Fruit fly (Drosophila melanogaster) ovary, adult (tissue): ENCODE measurements around the gene CG14860.

Experiments
- CG17801 ChIP-seq: fragments of 200-800 bp; optimal IDR thresholded peaks from 2 replicates; lab custom pipeline; 2019; ENCODE audit warnings: missing biosample characterization, mild to moderate bottlenecking, missing genetic modification characterization, moderate library complexity; ENCODE audit not compliant: partially characterized antibody

Gene CG14860

DNA sequence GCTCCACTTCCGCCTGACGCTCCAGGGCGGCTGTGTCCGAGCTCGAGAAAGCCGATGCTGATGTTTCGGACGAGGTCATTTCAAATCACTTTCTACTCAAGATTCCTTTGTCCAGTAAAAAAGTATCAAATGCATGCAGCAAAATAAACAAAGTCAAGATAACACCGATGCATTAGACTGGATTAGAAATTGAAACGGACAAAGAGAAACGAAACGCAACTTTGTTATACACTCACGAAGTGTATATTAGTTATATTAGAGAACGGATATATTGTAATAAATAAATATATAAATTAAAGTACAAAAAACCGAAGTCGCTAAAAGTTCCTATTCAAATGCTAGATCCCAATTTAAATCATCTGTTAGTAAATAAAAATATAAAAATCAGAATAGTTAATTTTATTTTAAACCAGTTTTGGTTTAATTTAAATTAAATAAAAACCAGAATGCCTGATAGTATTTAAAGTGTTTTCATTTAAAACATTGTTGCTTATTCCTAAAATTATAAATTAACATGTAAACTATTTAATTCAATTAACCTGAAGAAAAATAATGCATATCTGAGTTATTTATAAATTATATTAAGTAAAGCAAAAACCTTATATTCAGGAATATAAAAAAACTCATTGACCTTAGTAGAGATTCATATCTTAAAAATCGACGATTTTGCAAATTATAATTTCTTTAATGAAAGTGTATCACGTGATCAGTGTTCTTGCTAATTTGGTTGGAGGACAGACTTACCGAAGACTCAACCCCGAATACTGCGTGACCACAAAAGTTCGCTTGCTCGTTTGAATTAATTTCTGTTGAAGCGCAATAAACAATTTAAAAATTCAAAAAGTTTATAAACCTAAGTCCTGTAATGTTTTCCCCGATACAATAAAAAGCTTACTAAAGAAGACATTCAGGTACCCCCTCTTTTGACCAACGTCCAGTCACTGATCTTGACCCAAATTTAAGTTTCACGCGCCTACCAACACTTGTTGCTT is 497 bp upstream of the CG14860 start, which contains the start of gene Dph2:
TSS of gene Dph2 (minus strand) at position 164 of the 992 bp plus-strand sequence.
- TF ChIP-seq CG17801 (GFP tag; lab: Kevin White, UChicago) = peak; percentile 80

dm6 chr3R:14898280-14898756 is 3.7 kb downstream of the CG14860 start, which contains the start of the genes Nup93-2 and CG3817:
TSS of gene Nup93-2 (minus strand) at chr3R:14898372.
TSS of gene CG3817 (plus strand) at chr3R:14898739.
- TF ChIP-seq CG17801 (GFP tag; lab: Kevin White, UChicago) = peak; percentile 85

DNA sequence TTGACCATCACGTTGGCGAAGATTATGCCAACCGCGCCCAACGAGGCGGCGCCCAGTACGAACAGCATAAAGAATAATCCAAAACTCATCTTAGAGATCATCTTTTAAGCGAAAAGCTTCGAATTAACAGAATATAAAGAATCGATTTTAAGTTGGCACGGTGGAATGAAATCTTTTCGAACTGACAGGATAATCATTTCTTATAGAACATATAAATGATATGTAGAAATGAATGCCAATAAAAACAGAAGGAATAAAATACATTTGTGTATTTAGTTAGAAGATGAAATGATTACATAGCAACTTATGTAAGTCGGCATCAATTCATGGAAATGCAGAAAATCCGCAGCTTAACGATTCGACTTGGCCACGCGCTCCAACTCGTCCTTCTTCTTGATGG is 5.6 kb downstream of the CG14860 start, which contains the start of gene VhaPPA1-2:
TSS of gene VhaPPA1-2 (minus strand) at position 101 of the 400 bp plus-strand sequence.
- TF ChIP-seq CG17801 (GFP tag; lab: Kevin White, UChicago) = no peak

- peak; percentile 56 for TF ChIP-seq CG17801 (GFP tag; lab: Kevin White, UChicago)
Measured at dm6 chr3R:14901408-14902352, 7.1 kb downstream of the CG14860 start, which contains the start of gene RpS5b. TSS of gene RpS5b (minus strand) at chr3R:14901563.

- TF ChIP-seq CG17801 (GFP tag; lab: Kevin White, UChicago) = peak; percentile 52
Measured at dm6 chr3R:14903837-14904431, 9.3 kb downstream of the CG14860 start, which contains the start of gene VhaPPA1-1. TSS of gene VhaPPA1-1 (minus strand) at chr3R:14904061.

DNA sequence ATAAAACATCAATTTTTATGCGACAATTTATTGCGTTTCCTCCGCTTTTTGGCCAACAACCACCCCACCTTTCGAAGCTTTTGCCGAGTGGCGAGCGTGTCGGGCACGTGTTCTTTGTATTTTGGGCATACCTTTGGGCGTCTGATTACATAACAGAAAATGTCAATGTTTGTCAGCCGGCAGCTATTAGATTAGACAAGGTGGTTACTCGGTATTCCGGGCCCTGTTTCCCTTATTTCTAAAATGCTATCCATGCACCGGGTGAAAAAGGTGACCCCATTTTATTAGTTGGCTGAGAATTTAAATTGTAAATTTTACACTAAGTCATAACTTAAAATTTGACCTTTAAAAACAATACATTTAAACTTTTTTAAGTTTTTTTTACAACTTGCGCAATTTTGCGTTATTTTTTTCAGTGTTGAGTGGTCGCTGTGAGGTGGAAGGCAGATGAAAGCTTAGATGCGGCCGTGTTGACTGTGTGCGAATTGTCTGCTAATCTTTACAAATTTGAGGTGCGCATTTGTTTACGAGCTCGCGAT is 17.9 kb downstream of the CG14860 start:
- no peak for TF ChIP-seq CG17801 (GFP tag; lab: Kevin White, UChicago)

DNA sequence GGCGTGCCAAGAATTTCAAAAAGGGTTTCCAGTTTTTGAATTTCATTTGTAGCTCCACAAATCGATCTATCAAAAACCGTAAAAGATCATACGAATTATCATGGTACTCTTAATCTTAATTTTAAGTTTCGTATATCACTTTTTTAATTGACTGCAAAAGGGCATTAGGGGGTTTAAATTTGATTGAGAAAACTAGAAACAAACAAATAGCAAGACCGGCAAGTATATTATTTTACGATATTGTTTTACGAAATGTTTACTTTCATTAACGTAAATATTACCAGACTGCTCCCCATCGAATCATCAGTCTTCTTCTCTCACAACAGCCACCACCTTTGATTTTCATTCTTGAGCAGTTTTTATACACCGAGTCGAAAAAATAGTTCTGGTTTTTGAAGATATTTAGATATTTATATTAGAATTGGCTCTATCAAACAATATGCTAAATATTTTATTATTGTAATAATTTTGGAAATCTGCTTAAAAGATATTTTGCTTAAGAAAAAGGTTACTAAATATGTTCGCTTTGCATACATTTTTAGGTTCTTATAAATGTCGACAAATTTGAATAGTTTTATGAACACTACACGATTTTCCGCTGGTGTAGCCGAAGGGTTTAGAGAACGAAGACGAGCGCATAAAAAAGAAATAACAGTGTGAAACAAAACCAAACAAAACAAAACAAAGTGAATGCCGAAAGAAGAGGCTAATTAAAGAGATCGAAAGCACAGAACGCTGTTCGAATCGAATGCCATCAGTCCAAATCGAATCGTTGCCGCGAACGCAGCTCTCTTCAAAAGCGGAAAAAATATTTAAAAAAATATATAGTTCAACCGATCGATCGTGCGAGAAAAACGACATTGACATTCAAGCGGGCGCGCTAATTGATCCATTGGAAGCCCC is 23.6 kb downstream of the CG14860 start, which contains the start of gene Sdr:
TSS of gene Sdr (plus strand) at position 702 of the 903 bp plus-strand sequence.
- peak; percentile 82 for TF ChIP-seq CG17801 (GFP tag; lab: Kevin White, UChicago)
